Worm (Caenorhabditis elegans) whole organism, early embryonic: ENCODE measurements around the gene F53F1.4.

Source experiments
- B0310.2 ChIP-seq: sonication (generic microtip); optimal IDR thresholded peaks from 2 replicates; lab custom pipeline; 2016; ENCODE audit warnings: mild to moderate bottlenecking, missing genetic modification characterization, missing compliant biosample characterization
- F13C5.2 ChIP-seq: sonication (generic microtip); optimal IDR thresholded peaks from 2 replicates; lab custom pipeline; 2017; ENCODE audit warnings: mild to moderate bottlenecking, missing genetic modification characterization, inconsistent platforms, missing compliant biosample characterization
- aly-1 ChIP-seq: sonication (generic microtip); optimal IDR thresholded peaks from 2 replicates; lab custom pipeline; 2016; ENCODE audit warnings: missing genetic modification characterization, missing compliant biosample characterization
- ama-1 ChIP-seq: fragments of 150-350 bp; optimal IDR thresholded peaks from 2 replicates; lab custom pipeline; 2014
- ceh-13 ChIP-seq: fragments of 200-800 bp; sonication (Bioruptor generic); optimal IDR thresholded peaks from 2 replicates; lab custom pipeline; 2018; ENCODE audit warnings: mild to moderate bottlenecking, missing genetic modification characterization, missing compliant biosample characterization
- ceh-36 ChIP-seq: sonication (generic microtip); optimal IDR thresholded peaks from 2 replicates; lab custom pipeline; 2016; ENCODE audit warnings: missing genetic modification characterization, inconsistent platforms, missing compliant biosample characterization
- ets-7 ChIP-seq: sonication (generic microtip); optimal IDR thresholded peaks from 2 replicates; lab custom pipeline; 2016; ENCODE audit warnings: missing genotype, missing genetic modification characterization, missing compliant biosample characterization
- flt-1 ChIP-seq: fragments of 200-800 bp; sonication (Bioruptor generic); IDR thresholded peaks from 2 replicates; pipeline ENCODE4 v1.3.6; 2022; ENCODE audit warnings: missing genetic modification characterization, missing compliant biosample characterization
- hmbx-1 ChIP-seq: sonication (generic microtip); optimal IDR thresholded peaks from 2 replicates; lab custom pipeline; 2016; ENCODE audit warnings: mild to moderate bottlenecking, missing genetic modification characterization, missing compliant biosample characterization
- hmg-4 ChIP-seq: fragments of 200-800 bp; sonication (Bioruptor generic); optimal IDR thresholded peaks from 2 replicates; lab custom pipeline; 2018; ENCODE audit warnings: mild to moderate bottlenecking, missing genetic modification characterization, missing compliant biosample characterization
- hnd-1 ChIP-seq: sonication (generic microtip); optimal IDR thresholded peaks from 2 replicates; lab custom pipeline; 2016; ENCODE audit warnings: missing genetic modification characterization, missing compliant biosample characterization
- pes-1 ChIP-seq: fragments of 200-800 bp; sonication (Bioruptor generic); IDR thresholded peaks from 2 replicates; pipeline ENCODE4 v1.3.6; 2022; ENCODE audit warnings: missing genetic modification reagents, missing genetic modification characterization, missing compliant biosample characterization
- scrt-1 ChIP-seq: fragments of 200-800 bp; sonication (Bioruptor generic); IDR thresholded peaks from 2 replicates; pipeline ENCODE4 v1.3.6; 2022; ENCODE audit warnings: missing genetic modification characterization, missing compliant biosample characterization
- sea-1 ChIP-seq: fragments of 200-800 bp; sonication (Bioruptor generic); conservative IDR thresholded peaks from 2 replicates; pipeline ENCODE4 v1.3.6; 2022; ENCODE audit warnings: missing genetic modification characterization, missing compliant biosample characterization
- tbx-11 ChIP-seq: fragments of 200-800 bp; sonication (Bioruptor generic); IDR thresholded peaks from 2 replicates; pipeline ENCODE4 v1.3.6; 2022; ENCODE audit warnings: missing genetic modification characterization, missing compliant biosample characterization
- tbx-37 ChIP-seq: fragments of 200-800 bp; sonication (Bioruptor generic); conservative IDR thresholded peaks from 2 replicates; pipeline ENCODE4 v1.3.6; 2022; ENCODE audit warnings: missing genetic modification reagents, missing genetic modification characterization, missing compliant biosample characterization
- tra-4 ChIP-seq: sonication (generic microtip); optimal IDR thresholded peaks from 2 replicates; lab custom pipeline; 2017; ENCODE audit warnings: missing genetic modification characterization, missing compliant biosample characterization

Gene F53F1.4

ce11 chrV:13420640-13421039 is 9.8 kb downstream of the F53F1.4 start, which contains the start of gene srv-8:
Gene srv-8 (minus strand): TSS chrV:13420740.
- TF ChIP-seq hmbx-1 (tag; lab: Kevin White, UChicago) (no peak), ceh-13 (GFP tag; lab: Kevin White, UChicago) (no peak), scrt-1 (no peak), tra-4 (tag; lab: Kevin White, UChicago) (no peak), flt-1 (no peak)

- no peak for TF ChIP-seq F13C5.2 (tag; lab: Kevin White, UChicago)
- no peak for TF ChIP-seq ama-1 (lab: Kevin White, UChicago)
- no peak for TF ChIP-seq hmbx-1 (tag; lab: Kevin White, UChicago)
- no peak for TF ChIP-seq ets-7
- no peak for TF ChIP-seq ceh-13 (GFP tag; lab: Kevin White, UChicago)
These were observed 10.8 kb downstream of the F53F1.4 start for ce11 chrV:13421697-13422096.

DNA sequence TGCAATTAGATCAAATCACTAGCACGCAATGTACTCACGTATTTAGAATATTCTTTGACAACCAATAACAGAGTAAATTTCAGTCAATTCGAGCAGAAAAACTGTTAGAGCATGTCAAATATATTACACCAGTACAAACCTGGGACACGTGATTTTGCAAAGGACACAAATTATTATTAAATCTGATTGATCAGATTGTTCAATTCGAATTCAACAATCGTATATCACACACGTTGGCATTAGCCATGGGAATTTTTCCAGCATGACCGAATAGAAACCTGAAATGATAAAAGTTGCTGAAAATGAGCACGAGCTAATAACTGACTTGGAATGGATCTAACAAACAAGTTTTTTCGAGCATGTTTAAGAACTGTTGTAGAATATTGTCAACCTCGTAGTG is 12.2 kb downstream of the F53F1.4 start, which contains the start of gene srv-9:
Gene srv-9, minus strand, starts transcription at position 101 of the 400 bp plus-strand sequence.
- TF ChIP-seq tra-4 (tag; lab: Kevin White, UChicago) (no peak), sea-1 (GFP tag; lab: Robert Waterston, UW) (no peak), tbx-11 (GFP tag; lab: Robert Waterston, UW) (no peak), scrt-1 (no peak), ets-7 (no peak), pes-1 (no peak), hnd-1 (tag; lab: Kevin White, UChicago) (no peak), F13C5.2 (tag; lab: Kevin White, UChicago) (no peak), ceh-36 (tag; lab: Kevin White, UChicago) (no peak), aly-1 (no peak), hmg-4 (GFP tag; lab: Kevin White, UChicago) (no peak), B0310.2 (no peak), hmbx-1 (tag; lab: Kevin White, UChicago) (no peak), flt-1 (no peak), ceh-13 (GFP tag; lab: Kevin White, UChicago) (no peak)

ce11 chrV:13423608-13424007 is 12.7 kb downstream of the F53F1.4 start, which contains the start of gene srv-10:
Gene srv-10 (plus strand): TSS chrV:13423908.
- TF ChIP-seq hnd-1 (tag; lab: Kevin White, UChicago) = no peak
- TF ChIP-seq scrt-1 = no peak
- TF ChIP-seq ama-1 (lab: Kevin White, UChicago) = no peak
- TF ChIP-seq pes-1 = no peak
- TF ChIP-seq hmg-4 (GFP tag; lab: Kevin White, UChicago) = no peak
- TF ChIP-seq tbx-37 = no peak
- TF ChIP-seq flt-1 = no peak
- no peak for TF ChIP-seq ceh-36 (tag; lab: Kevin White, UChicago)
- no peak for TF ChIP-seq tra-4 (tag; lab: Kevin White, UChicago)
- no peak for TF ChIP-seq B0310.2
- no peak for TF ChIP-seq aly-1
- TF ChIP-seq F13C5.2 (tag; lab: Kevin White, UChicago) = no peak
- TF ChIP-seq ceh-13 (GFP tag; lab: Kevin White, UChicago) = no peak

DNA sequence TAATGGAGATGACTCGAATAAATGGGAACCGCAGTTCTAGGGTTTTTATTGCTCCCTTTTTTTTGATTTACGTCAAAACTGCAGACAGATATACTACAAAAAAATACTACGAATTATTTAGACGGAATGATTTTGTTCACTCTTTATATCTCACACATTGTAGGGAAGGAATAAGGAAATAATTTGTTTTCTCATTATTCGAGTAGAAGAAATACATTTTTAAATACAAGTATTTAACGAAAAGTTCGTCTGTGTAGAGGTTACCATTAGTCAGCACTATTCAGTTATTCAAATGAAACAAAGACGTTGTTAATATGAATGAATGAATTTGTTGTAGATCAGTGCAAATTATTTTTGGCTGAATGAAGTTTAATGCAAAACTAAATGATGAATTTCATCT is 15.9 kb downstream of the F53F1.4 start, which contains the start of gene srd-18:
Gene srd-18, minus strand, starts transcription at position 101 of the 400 bp plus-strand sequence.
- TF ChIP-seq tbx-11 (GFP tag; lab: Robert Waterston, UW) = no peak
- no peak for TF ChIP-seq tra-4 (tag; lab: Kevin White, UChicago)
- no peak for TF ChIP-seq scrt-1
- no peak for TF ChIP-seq aly-1
- TF ChIP-seq ama-1 (lab: Kevin White, UChicago) = no peak
- no peak for TF ChIP-seq ceh-13 (GFP tag; lab: Kevin White, UChicago)
- TF ChIP-seq hnd-1 (tag; lab: Kevin White, UChicago) = no peak
- TF ChIP-seq ets-7 = no peak
- TF ChIP-seq sea-1 (GFP tag; lab: Robert Waterston, UW) = no peak
- no peak for TF ChIP-seq ceh-36 (tag; lab: Kevin White, UChicago)
- no peak for TF ChIP-seq hmbx-1 (tag; lab: Kevin White, UChicago)
- TF ChIP-seq B0310.2 = no peak
- no peak for TF ChIP-seq hmg-4 (GFP tag; lab: Kevin White, UChicago)
- no peak for TF ChIP-seq flt-1
- no peak for TF ChIP-seq pes-1
- no peak for TF ChIP-seq F13C5.2 (tag; lab: Kevin White, UChicago)

ce11 chrV:13427378-13427777 is 16.5 kb downstream of the F53F1.4 start:
- TF ChIP-seq pes-1 (no peak), F13C5.2 (tag; lab: Kevin White, UChicago) (no peak), tra-4 (tag; lab: Kevin White, UChicago) (no peak), ets-7 (no peak), ama-1 (lab: Kevin White, UChicago) (no peak), tbx-37 (no peak), hmbx-1 (tag; lab: Kevin White, UChicago) (no peak), scrt-1 (no peak), tbx-11 (GFP tag; lab: Robert Waterston, UW) (no peak), flt-1 (no peak), hmg-4 (GFP tag; lab: Kevin White, UChicago) (no peak), hnd-1 (tag; lab: Kevin White, UChicago) (no peak), ceh-36 (tag; lab: Kevin White, UChicago) (no peak), ceh-13 (GFP tag; lab: Kevin White, UChicago) (no peak), B0310.2 (no peak), sea-1 (GFP tag; lab: Robert Waterston, UW) (no peak), aly-1 (no peak)

DNA sequence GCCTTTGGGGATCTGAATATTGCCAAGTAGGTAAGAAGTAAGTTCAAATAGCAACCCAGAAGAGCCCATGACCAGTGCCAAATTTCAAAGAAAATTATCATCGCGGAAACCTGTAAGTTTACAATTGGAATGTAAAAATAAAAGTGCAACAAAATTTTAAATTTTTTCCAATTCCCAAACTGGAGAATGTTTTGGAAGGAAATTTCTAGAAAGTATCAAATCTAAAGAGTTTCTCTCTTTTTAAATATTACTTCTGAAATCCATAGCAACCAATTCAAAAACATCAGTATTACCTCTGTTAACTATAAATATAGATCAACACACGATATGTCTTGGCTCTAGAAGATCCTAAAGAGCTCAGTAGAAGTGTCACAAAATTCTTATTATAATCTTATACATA is 17.8 kb downstream of the F53F1.4 start, which contains the start of gene srd-19:
Gene srd-19, minus strand, starts transcription at position 101 of the 400 bp plus-strand sequence.
- TF ChIP-seq ceh-36 (tag; lab: Kevin White, UChicago) (no peak), ama-1 (lab: Kevin White, UChicago) (no peak), hmg-4 (GFP tag; lab: Kevin White, UChicago) (no peak), scrt-1 (no peak), B0310.2 (no peak), tbx-11 (GFP tag; lab: Robert Waterston, UW) (no peak), hmbx-1 (tag; lab: Kevin White, UChicago) (no peak), ceh-13 (GFP tag; lab: Kevin White, UChicago) (no peak)
